Fruit fly (Drosophila melanogaster) whole organism, embryonic: ENCODE data around the gene Galphai.

Source experiments
- Bgb ChIP-seq: fragments of 200-800 bp; sonication (Bioruptor generic); IDR thresholded peaks from 2 replicates; pipeline ENCODE4 v1.3.6; 2022; ENCODE audit warnings: missing biosample characterization, missing genetic modification characterization; ENCODE audit not compliant: partially characterized antibody
- CG10274 ChIP-seq: fragments of 200-800 bp; sonication (Bioruptor generic); optimal IDR thresholded peaks from 3 replicates; lab custom pipeline; 2017; ENCODE audit warnings: missing biosample characterization, mild to moderate bottlenecking, missing genetic modification characterization
- CG10543 ChIP-seq: fragments of 200-800 bp; sonication (Bioruptor generic); optimal IDR thresholded peaks from 3 replicates; lab custom pipeline; 2017; ENCODE audit warnings: missing biosample characterization, mild to moderate bottlenecking, missing genetic modification characterization, moderate library complexity
- CG12104 ChIP-seq: fragments of 200-800 bp; sonication (Bioruptor generic); optimal IDR thresholded peaks from 3 replicates; lab custom pipeline; 2016; ENCODE audit warnings: missing biosample characterization, missing genetic modification characterization
- CG1647 ChIP-seq: fragments of 200-800 bp; sonication (Bioruptor generic); optimal IDR thresholded peaks from 3 replicates; lab custom pipeline; 2016; ENCODE audit warnings: missing biosample characterization, missing genetic modification characterization
- CG8089 ChIP-seq: fragments of 200-800 bp; sonication (Bioruptor generic); optimal IDR thresholded peaks from 3 replicates; lab custom pipeline; 2016; ENCODE audit warnings: missing biosample characterization, missing genetic modification characterization
- CG8388 ChIP-seq: fragments of 200-800 bp; sonication (Bioruptor generic); optimal IDR thresholded peaks from 2 replicates; lab custom pipeline; 2019; ENCODE audit warnings: missing biosample characterization, mild to moderate bottlenecking, missing genetic modification characterization, moderate library complexity
- Dip3 ChIP-seq: fragments of 200-800 bp; sonication (Bioruptor generic); optimal IDR thresholded peaks from 3 replicates; lab custom pipeline; 2016; ENCODE audit warnings: missing biosample characterization, missing genetic modification characterization
- Ssrp ChIP-seq: fragments of 200-800 bp; sonication (Bioruptor generic); optimal IDR thresholded peaks from 2 replicates; lab custom pipeline; 2018; ENCODE audit warnings: missing biosample characterization, mild to moderate bottlenecking, missing genetic modification characterization, moderate library complexity
- bowl ChIP-seq: fragments of 200-800 bp; sonication (Bioruptor generic); IDR thresholded peaks from 2 replicates; pipeline ENCODE4 v1.3.6; 2022; ENCODE audit warnings: missing biosample characterization, missing genetic modification characterization
- so ChIP-seq: fragments of 200-800 bp; sonication (Bioruptor generic); IDR thresholded peaks from 3 replicates; pipeline ENCODE4 v1.3.6; 2022; ENCODE audit warnings: missing biosample characterization, missing genetic modification characterization

dm6 chr3L:6943948-6944319, 35.9 kb downstream of the Galphai start:
- TF ChIP-seq Dip3 (GFP tag; lab: Kevin White, UChicago) (no peak), CG8089 (GFP tag; lab: Kevin White, UChicago) (no peak), CG12104 (GFP tag; lab: Kevin White, UChicago) (no peak), CG1647 (GFP tag; lab: Kevin White, UChicago) (no peak), so (no peak), CG10543 (GFP tag; lab: Kevin White, UChicago) (no peak), Bgb (GFP tag; lab: Robert Waterston, UW) (no peak), bowl (no peak), CG8388 (GFP tag; lab: Kevin White, UChicago) (no peak), Ssrp (tag; lab: Kevin White, UChicago) (peak; percentile 20), CG10274 (no peak)
